Worm (Caenorhabditis elegans): ENCODE measurements around the gene F59B1.4.

DNA sequence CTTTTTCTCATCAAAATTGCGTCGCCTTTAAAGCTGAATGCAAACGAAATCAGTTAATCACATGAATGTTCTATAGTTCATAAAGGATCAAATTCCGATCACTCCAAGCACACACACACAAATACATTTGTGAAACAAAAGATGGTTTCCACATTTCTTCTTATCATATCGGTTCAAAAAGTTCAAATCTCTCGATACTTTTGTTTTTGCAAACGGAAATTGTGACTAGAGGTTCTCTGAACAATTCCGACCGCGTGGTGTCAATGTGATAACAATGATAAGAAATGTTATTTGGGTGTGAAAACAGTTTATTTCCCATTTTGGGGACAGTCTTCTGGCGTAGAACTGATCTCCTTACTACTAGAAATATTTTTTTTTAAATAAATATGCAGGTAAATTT lies 10.0 kb downstream of the F59B1.4 start:
- TF ChIP-seq nhr-12 (tag; optimal IDR thresholded peaks at IDR 0.05) (no peak), sptf-1 (tag; optimal IDR thresholded peaks at IDR 0.05) (no peak), lin-13 (tag; optimal IDR thresholded peaks at IDR 0.05) (no peak), unc-62 (GFP tag; optimal IDR thresholded peaks at IDR 0.05) (no peak), mls-2 (tag; optimal IDR thresholded peaks at IDR 0.05) (no peak), blmp-1 (tag; optimal IDR thresholded peaks at IDR 0.05) (no peak), pha-4 (tag; optimal IDR thresholded peaks at IDR 0.05) (no peak), nhr-237 (tag; optimal IDR thresholded peaks at IDR 0.05) (no peak)

Measured in whole organism, mixed stage, embryonic.